Worm (Caenorhabditis elegans): ENCODE data around the gene R09H10.3.

- TF ChIP-seq sea-2 (GFP tag; IDR thresholded peaks at IDR 0.05): no peak
- TF ChIP-seq ztf-18 (tag; optimal IDR thresholded peaks at IDR 0.05): no peak
- no peak for TF ChIP-seq madf-10 (tag; optimal IDR thresholded peaks at IDR 0.05)
- no peak for TF ChIP-seq ceh-91 (GFP tag; IDR thresholded peaks at IDR 0.05)
- TF ChIP-seq lag-1 (GFP tag; IDR thresholded peaks at IDR 0.05): no peak
- no peak for TF ChIP-seq egrh-3 (GFP tag; IDR thresholded peaks at IDR 0.05)
Observed at ce11 chrIV:10602644-10603043, 4.2 kb upstream of the R09H10.3 start, which contains the start of gene R09H10.2.
